Fruit fly (Drosophila melanogaster) whole organism, embryonic: ENCODE results near the gene CG15506.

Source experiments
- CG10274 ChIP-seq: fragments of 200-800 bp; sonication (Bioruptor generic); optimal IDR thresholded peaks from 3 replicates; lab custom pipeline; 2017; ENCODE audit warnings: missing biosample characterization, mild to moderate bottlenecking, missing genetic modification characterization
- CG1529 ChIP-seq: fragments of 200-800 bp; sonication (Bioruptor generic); optimal IDR thresholded peaks from 3 replicates; lab custom pipeline; 2018; ENCODE audit warnings: missing biosample characterization, missing genetic modification characterization
- CG16813 ChIP-seq: fragments of 200-800 bp; sonication (Bioruptor generic); IDR thresholded peaks from 3 replicates; pipeline ENCODE4 v1.3.6; 2022; ENCODE audit warnings: missing biosample characterization, missing genetic modification characterization; ENCODE audit not compliant: partially characterized antibody
- CG3407 ChIP-seq: fragments of 200-800 bp; sonication (Bioruptor generic); optimal IDR thresholded peaks from 2 replicates; lab custom pipeline; 2018; ENCODE audit warnings: missing biosample characterization, mild to moderate bottlenecking, missing genetic modification characterization
- CG34376 ChIP-seq: fragments of 200-800 bp; sonication (Bioruptor generic); optimal IDR thresholded peaks from 2 replicates; lab custom pipeline; 2018; ENCODE audit warnings: missing biosample characterization, mild to moderate bottlenecking, missing genetic modification characterization
- CG6813 ChIP-seq: fragments of 200-800 bp; sonication (Bioruptor generic); optimal IDR thresholded peaks from 2 replicates; lab custom pipeline; 2017; ENCODE audit warnings: missing biosample characterization, missing genetic modification characterization, mild to moderate bottlenecking, moderate library complexity, missing genetic modification reagents
- CG7372 ChIP-seq: fragments of 200-800 bp; sonication (Bioruptor generic); IDR thresholded peaks from 2 replicates; pipeline ENCODE4 v1.3.6; 2022; ENCODE audit warnings: missing biosample characterization, missing genetic modification characterization
- CG8765 ChIP-seq: fragments of 200-800 bp; sonication (Bioruptor generic); IDR thresholded peaks from 2 replicates; pipeline ENCODE4 v1.3.6; 2022; ENCODE audit warnings: missing biosample characterization, missing genetic modification characterization
- Dll ChIP-seq: fragments of 200-800 bp; sonication (Bioruptor generic); IDR thresholded peaks from 4 replicates; pipeline ENCODE4 v1.3.6; 2022; ENCODE audit warnings: missing biosample characterization, missing genetic modification characterization; ENCODE audit not compliant: partially characterized antibody
- Fer3 ChIP-seq: fragments of 200-800 bp; sonication (Bioruptor generic); optimal IDR thresholded peaks from 2 replicates; lab custom pipeline; 2018; ENCODE audit warnings: missing biosample characterization, mild to moderate bottlenecking, missing genetic modification characterization, moderate library complexity
- nmo ChIP-seq: fragments of 200-800 bp; sonication (Bioruptor generic); optimal IDR thresholded peaks from 2 replicates; lab custom pipeline; 2018; ENCODE audit warnings: missing biosample characterization, mild to moderate bottlenecking, missing genetic modification characterization, moderate library complexity
- pho ChIP-seq: fragments of 200-800 bp; sonication (Bioruptor generic); optimal IDR thresholded peaks from 2 replicates; lab custom pipeline; 2016; ENCODE audit warnings: missing biosample characterization, missing genetic modification characterization
- sisA ChIP-seq: fragments of 200-800 bp; sonication (Bioruptor generic); IDR thresholded peaks from 2 replicates; pipeline ENCODE4 v1.3.6; 2022; ENCODE audit warnings: missing biosample characterization, missing genetic modification characterization

- peak; percentile 50; the same call in 2 of the 3 replicates for TF ChIP-seq CG16813 (GFP tag; lab: Robert Waterston, UW)
- no peak for TF ChIP-seq CG6813 (GFP tag; lab: Kevin White, UChicago)
- TF ChIP-seq CG10274: no peak
- no peak for TF ChIP-seq Fer3 (tag; lab: Kevin White, UChicago)
- no peak for TF ChIP-seq CG34376
- TF ChIP-seq Dll (GFP tag; lab: Robert Waterston, UW): no peak
- TF ChIP-seq CG8765 (GFP tag; lab: Robert Waterston, UW): no peak
- TF ChIP-seq sisA: no peak
- TF ChIP-seq pho (GFP tag; lab: Kevin White, UChicago): no peak
- TF ChIP-seq CG1529 (GFP tag; lab: Kevin White, UChicago): no peak
- TF ChIP-seq nmo (GFP tag; lab: Kevin White, UChicago): peak; percentile 20
- TF ChIP-seq CG3407 (GFP tag; lab: Kevin White, UChicago): no peak
- no peak for TF ChIP-seq CG7372 (GFP tag; lab: Robert Waterston, UW)
Observed at dm6 chr3R:29725577-29726240, 7.2 kb downstream of the CG15506 start, which contains the start of gene Kul.
